Worm (Caenorhabditis elegans) whole organism, L4 larva: ENCODE measurements around the gene ZK105.6.

ENCODE experiments used
- aha-1 ChIP-seq: fragments of 150-350 bp; peaks from one replicate; lab custom pipeline; 2014; ENCODE audit warnings: missing biosample characterization, missing genetic modification characterization
- ama-1 ChIP-seq: fragments of 150-350 bp; optimal IDR thresholded peaks from 2 replicates; lab custom pipeline; 2014; ENCODE audit warnings: inconsistent platforms, mixed read lengths
- ceh-82 ChIP-seq: sonication (generic microtip); optimal IDR thresholded peaks from 2 replicates; lab custom pipeline; 2017; ENCODE audit warnings: missing biosample characterization, missing genetic modification characterization
- daf-8 ChIP-seq: fragments of 200-800 bp; sonication (Bioruptor generic); IDR thresholded peaks from 2 replicates; pipeline ENCODE4 v1.3.6; 2022; ENCODE audit warnings: missing genetic modification characterization, missing compliant biosample characterization
- hlh-30 ChIP-seq: sonication (generic microtip); optimal IDR thresholded peaks from 2 replicates; lab custom pipeline; 2017; ENCODE audit warnings: antibody characterized with exemption, mild to moderate bottlenecking, missing genetic modification characterization, missing compliant biosample characterization; ENCODE audit not compliant: insufficient read depth
- jun-1 ChIP-seq: fragments of 150-350 bp; optimal IDR thresholded peaks from 2 replicates; lab custom pipeline; 2014; ENCODE audit warnings: missing biosample characterization, missing genetic modification reagents, missing genetic modification characterization
- lim-7 ChIP-seq: fragments of 200-800 bp; sonication (Bioruptor generic); IDR thresholded peaks from 2 replicates; pipeline ENCODE4 v1.3.6; 2022; ENCODE audit warnings: missing genetic modification characterization, missing compliant biosample characterization
- nhr-76 ChIP-seq: fragments of 150-350 bp; optimal IDR thresholded peaks from 2 replicates; lab custom pipeline; 2014; ENCODE audit warnings: missing biosample characterization, missing genetic modification characterization
- pha-4 ChIP-seq, 2 experiments: fragments of 150-350 bp in 1 of 2; fragments of 200-800 bp in 1 of 2; sonication (Bioruptor generic) in 1 of 2; IDR thresholded peaks in 1 of 2; optimal IDR thresholded peaks in 1 of 2; 2 replicates each; pipeline versions ENCODE4 v1.3.6 to Lab custom; 2014 to 2022; ENCODE audit warnings: missing genetic modification characterization in 2 of 2, missing genetic modification reagents in 2 of 2, missing biosample characterization in 1 of 2, missing compliant biosample characterization in 1 of 2
- unc-62 ChIP-seq, 3 experiments: fragments of 150-350 bp in 1 of 3; sonication (generic microtip); optimal IDR thresholded peaks in 2 of 3; peaks in 1 of 3; 1 replicate in 1 of 3; 2 replicates in 2 of 3; lab custom pipeline; 2014 to 2017; ENCODE audit warnings: missing biosample characterization in 3 of 3, missing genetic modification characterization in 3 of 3, missing genetic modification reagents in 3 of 3, missing genotype in 1 of 3
- ztf-11 ChIP-seq: fragments of 150-350 bp; optimal IDR thresholded peaks from 2 replicates; lab custom pipeline; 2014; ENCODE audit warnings: missing biosample characterization, missing genetic modification characterization

- no peak for TF ChIP-seq ztf-11 (tag; lab: Kevin White, UChicago)
- no peak for TF ChIP-seq nhr-76 (tag; lab: Kevin White, UChicago)
- no peak for TF ChIP-seq ama-1 (lab: Kevin White, UChicago)
- TF ChIP-seq hlh-30 (tag; lab: Kevin White, UChicago) = no peak
- TF ChIP-seq daf-8 (GFP tag; lab: Robert Waterston, UW) = no peak
- TF ChIP-seq jun-1 = no peak
- no peak for TF ChIP-seq unc-62 (GFP tag; optimal IDR thresholded peaks at IDR 0.05 in 1 of 2; lab: Kevin White, UChicago)
- no peak for TF ChIP-seq unc-62 (tag; optimal IDR thresholded peaks at IDR 0.05; lab: Kevin White, UChicago)
- no peak for TF ChIP-seq aha-1 (tag; lab: Kevin White, UChicago)
- TF ChIP-seq ceh-82 (tag; lab: Kevin White, UChicago) = no peak
- no peak for TF ChIP-seq lim-7
- TF ChIP-seq pha-4 (GFP tag; IDR thresholded peaks at IDR 0.05; lab: Robert Waterston, UW) = no peak
- no peak for TF ChIP-seq pha-4 (tag; optimal IDR thresholded peaks at IDR 0.05; lab: Kevin White, UChicago)
Observed at ce11 chrV:7742485-7742959, 18.7 kb upstream of the ZK105.6 start, which contains the start of gene fbxl-5.
